Worm (Caenorhabditis elegans) whole organism, L2 larva: ENCODE measurements around the gene F42H10.6.

Experiments used
- C34F6.9 ChIP-seq: fragments of 150-350 bp; optimal IDR thresholded peaks from 2 replicates; lab custom pipeline; 2014; ENCODE audit warnings: missing biosample characterization, missing genetic modification characterization
- F13H6.1 ChIP-seq: sonication (generic microtip); optimal IDR thresholded peaks from 2 replicates; lab custom pipeline; 2016; ENCODE audit warnings: missing genetic modification characterization, missing compliant biosample characterization
- ZK546.5 ChIP-seq: sonication (generic microtip); optimal IDR thresholded peaks from 2 replicates; lab custom pipeline; 2017; ENCODE audit warnings: missing biosample characterization, missing genetic modification characterization
- aly-2 ChIP-seq: fragments of 150-350 bp; optimal IDR thresholded peaks from 2 replicates; lab custom pipeline; 2014; ENCODE audit warnings: missing biosample characterization, missing genetic modification characterization
- blmp-1 ChIP-seq: sonication (generic microtip); optimal IDR thresholded peaks from 2 replicates; lab custom pipeline; 2017; ENCODE audit warnings: missing genetic modification characterization, mild to moderate bottlenecking, missing compliant biosample characterization, antibody characterized with exemption, moderate library complexity; ENCODE audit not compliant: insufficient read depth
- ceh-16 ChIP-seq: fragments of 150-350 bp; optimal IDR thresholded peaks from 2 replicates; lab custom pipeline; 2014; ENCODE audit warnings: missing biosample characterization, missing genetic modification characterization
- crh-2 ChIP-seq: sonication (generic microtip); optimal IDR thresholded peaks from 2 replicates; lab custom pipeline; 2017; ENCODE audit warnings: missing biosample characterization, missing genetic modification characterization
- elt-1 ChIP-seq: fragments of 150-350 bp; optimal IDR thresholded peaks from 2 replicates; lab custom pipeline; 2014; ENCODE audit warnings: missing biosample characterization, missing genetic modification characterization
- fos-1 ChIP-seq: fragments of 150-350 bp; optimal IDR thresholded peaks from 2 replicates; lab custom pipeline; 2014; ENCODE audit warnings: missing biosample characterization, missing genetic modification characterization
- gmeb-1 ChIP-seq: fragments of 150-350 bp; optimal IDR thresholded peaks from 2 replicates; lab custom pipeline; 2014; ENCODE audit warnings: missing biosample characterization, missing genetic modification characterization
- lin-11 ChIP-seq: fragments of 150-350 bp; sonication (generic microtip); optimal IDR thresholded peaks from 2 replicates; lab custom pipeline; 2014; ENCODE audit warnings: missing biosample characterization, missing genetic modification characterization, inconsistent platforms, mixed read lengths
- lin-13 ChIP-seq: fragments of 150-350 bp; optimal IDR thresholded peaks from 2 replicates; lab custom pipeline; 2014; ENCODE audit warnings: missing biosample characterization, missing genetic modification reagents, missing genetic modification characterization
- lin-39 ChIP-seq: fragments of 150-350 bp; optimal IDR thresholded peaks from 2 replicates; lab custom pipeline; 2014; ENCODE audit warnings: missing biosample characterization, missing genetic modification reagents, missing genetic modification characterization
- mab-5 ChIP-seq: fragments of 150-350 bp; optimal IDR thresholded peaks from 2 replicates; lab custom pipeline; 2014; ENCODE audit warnings: missing biosample characterization, missing genetic modification characterization
- mbf-1 ChIP-seq: sonication (generic microtip); optimal IDR thresholded peaks from 2 replicates; lab custom pipeline; 2017; ENCODE audit warnings: missing biosample characterization, missing genetic modification characterization
- nhr-10 ChIP-seq: sonication (generic microtip); optimal IDR thresholded peaks from 2 replicates; lab custom pipeline; 2017; ENCODE audit warnings: missing biosample characterization, missing genetic modification characterization
- nhr-11 ChIP-seq: fragments of 150-350 bp; optimal IDR thresholded peaks from 2 replicates; lab custom pipeline; 2014; ENCODE audit warnings: missing biosample characterization, missing genetic modification characterization
- nhr-12 ChIP-seq: fragments of 150-350 bp; optimal IDR thresholded peaks from 2 replicates; lab custom pipeline; 2014; ENCODE audit warnings: missing biosample characterization, missing genetic modification characterization
- nhr-21 ChIP-seq: fragments of 150-350 bp; optimal IDR thresholded peaks from 2 replicates; lab custom pipeline; 2014; ENCODE audit warnings: missing biosample characterization, missing genetic modification characterization
- nhr-23 ChIP-seq: fragments of 150-350 bp; optimal IDR thresholded peaks from 2 replicates; lab custom pipeline; 2014; ENCODE audit warnings: missing biosample characterization, missing genetic modification reagents, missing genetic modification characterization
- nhr-237 ChIP-seq: fragments of 150-350 bp; optimal IDR thresholded peaks from 2 replicates; lab custom pipeline; 2014; ENCODE audit warnings: missing biosample characterization, missing genetic modification characterization
- nhr-6 ChIP-seq: fragments of 150-350 bp; optimal IDR thresholded peaks from 2 replicates; lab custom pipeline; 2014; ENCODE audit warnings: missing biosample characterization, missing genetic modification characterization
- nhr-77 ChIP-seq: fragments of 150-350 bp; optimal IDR thresholded peaks from 2 replicates; lab custom pipeline; 2014; ENCODE audit warnings: missing biosample characterization, missing genetic modification characterization
- peb-1 ChIP-seq: fragments of 150-350 bp; optimal IDR thresholded peaks from 2 replicates; lab custom pipeline; 2014; ENCODE audit warnings: missing biosample characterization, missing genetic modification characterization
- sem-4 ChIP-seq: fragments of 150-350 bp; optimal IDR thresholded peaks from 2 replicates; lab custom pipeline; 2014; ENCODE audit warnings: missing biosample characterization, missing genetic modification reagents, missing genetic modification characterization
- skn-1 ChIP-seq: sonication (generic microtip); optimal IDR thresholded peaks from 2 replicates; lab custom pipeline; 2017; ENCODE audit warnings: missing biosample characterization, missing genetic modification characterization
- sma-3 ChIP-seq: sonication (generic microtip); optimal IDR thresholded peaks from 2 replicates; lab custom pipeline; 2016; ENCODE audit warnings: missing genetic modification reagents, missing genetic modification characterization, missing compliant biosample characterization
- sma-9 ChIP-seq, 2 experiments: fragments of 150-350 bp in 1 of 2; sonication (generic microtip) in 1 of 2; optimal IDR thresholded peaks; 2 replicates each; lab custom pipeline; 2014 to 2016; ENCODE audit warnings: missing genetic modification characterization in 2 of 2, mild to moderate bottlenecking in 1 of 2, missing biosample characterization in 1 of 2, missing compliant biosample characterization in 1 of 2, missing genetic modification reagents in 1 of 2, moderate library complexity in 1 of 2
- snpc-4 ChIP-seq: fragments of 150-350 bp; optimal IDR thresholded peaks from 2 replicates; lab custom pipeline; 2014; ENCODE audit warnings: missing biosample characterization, missing genetic modification characterization
- unc-39 ChIP-seq: fragments of 150-350 bp; optimal IDR thresholded peaks from 2 replicates; lab custom pipeline; 2014; ENCODE audit warnings: missing biosample characterization, missing genetic modification characterization
- unc-62 ChIP-seq: fragments of 150-350 bp; optimal IDR thresholded peaks from 2 replicates; lab custom pipeline; 2014; ENCODE audit warnings: missing biosample characterization, missing genetic modification reagents, missing genetic modification characterization
- ztf-1 ChIP-seq: fragments of 200-800 bp; sonication (Bioruptor generic); conservative IDR thresholded peaks from 2 replicates; pipeline ENCODE4 v1.3.6; 2022; ENCODE audit warnings: missing genetic modification characterization, missing compliant biosample characterization
- ztf-11 ChIP-seq: sonication (generic microtip); optimal IDR thresholded peaks from 2 replicates; lab custom pipeline; 2017; ENCODE audit warnings: missing biosample characterization, missing genetic modification characterization

F42H10.6 gene

DNA sequence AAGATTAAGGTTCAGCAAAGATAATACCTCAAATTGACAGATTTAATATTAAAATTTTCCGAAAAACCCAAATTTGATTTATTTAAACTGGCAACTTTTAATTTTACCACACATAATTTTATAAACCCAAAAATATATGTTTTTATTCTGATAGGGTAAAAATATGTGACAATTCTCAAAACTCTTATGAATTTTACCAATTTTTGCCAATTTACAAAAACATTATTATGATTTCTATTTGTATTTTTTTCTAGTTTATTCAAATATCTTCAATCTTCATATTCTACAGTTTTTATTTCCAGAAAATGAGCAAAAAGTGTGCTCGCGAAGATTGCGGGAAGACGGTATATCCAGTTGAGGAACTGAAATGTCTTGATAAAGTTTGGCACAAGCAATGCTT is 3.6 kb upstream of the F42H10.6 start, which contains the start of gene F42H10.3:
Gene F42H10.3, plus strand, starts transcription at position 301 of the 400 bp plus-strand sequence.
- TF ChIP-seq sma-9 (GFP tag; optimal IDR thresholded peaks at IDR 0.05; lab: Kevin White, UChicago): no peak
- TF ChIP-seq sma-9 (tag; optimal IDR thresholded peaks at IDR 0.05; lab: Kevin White, UChicago): no peak
- TF ChIP-seq ZK546.5: no peak
- TF ChIP-seq C34F6.9 (tag; lab: Kevin White, UChicago): no peak
- no peak for TF ChIP-seq sem-4 (tag; lab: Kevin White, UChicago)
- no peak for TF ChIP-seq crh-2 (tag; lab: Kevin White, UChicago)
- TF ChIP-seq peb-1: no peak
- no peak for TF ChIP-seq ztf-11 (tag; lab: Kevin White, UChicago)
- no peak for TF ChIP-seq skn-1 (tag; lab: Kevin White, UChicago)
- no peak for TF ChIP-seq nhr-11 (tag; lab: Kevin White, UChicago)
- TF ChIP-seq lin-39: no peak

DNA sequence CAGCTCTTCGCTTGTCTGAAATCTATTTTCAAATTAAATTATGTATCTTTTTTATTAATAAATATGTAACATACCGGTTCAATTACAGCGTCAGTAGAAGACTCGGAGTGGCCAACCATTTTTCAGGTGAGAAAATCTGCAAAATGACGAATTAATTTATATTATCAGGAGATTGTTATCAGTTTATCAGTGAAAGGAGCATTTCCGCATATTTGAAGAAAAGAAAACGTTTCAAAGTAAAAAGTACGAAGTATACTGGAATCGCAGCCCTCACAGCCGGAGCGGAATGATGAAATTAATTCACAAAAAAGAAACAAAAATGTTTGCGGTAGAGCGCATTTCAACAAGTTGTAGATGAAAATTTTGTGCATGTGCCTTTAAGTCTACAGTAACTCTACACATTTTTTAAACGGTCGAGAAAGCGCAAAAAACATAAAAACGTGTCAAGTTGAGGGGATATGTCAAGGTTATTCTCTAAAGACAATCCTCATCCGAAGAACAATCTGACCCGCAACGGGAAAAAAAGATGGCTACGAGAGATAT is 862 bp downstream of the F42H10.6 start:
- TF ChIP-seq sma-3 (GFP tag; lab: Kevin White, UChicago): no peak
- TF ChIP-seq fos-1 (tag; lab: Kevin White, UChicago): peak; percentile 63
- peak; percentile 9 for TF ChIP-seq sma-9 (GFP tag; optimal IDR thresholded peaks at IDR 0.05; lab: Kevin White, UChicago)
- no peak for TF ChIP-seq sma-9 (tag; optimal IDR thresholded peaks at IDR 0.05; lab: Kevin White, UChicago)
- no peak for TF ChIP-seq sem-4 (tag; lab: Kevin White, UChicago)

- TF ChIP-seq ZK546.5 (no peak), F13H6.1 (tag; lab: Kevin White, UChicago) (no peak), ztf-1 (GFP tag; lab: Robert Waterston, UW) (no peak), mbf-1 (no peak), elt-1 (no peak), gmeb-1 (tag; lab: Kevin White, UChicago) (no peak), mab-5 (tag; lab: Kevin White, UChicago) (no peak), nhr-12 (tag; lab: Kevin White, UChicago) (no peak)
Observed at ce11 chrIII:8473292-8473691, 7.0 kb downstream of the F42H10.6 start.

- TF ChIP-seq fos-1 (tag; lab: Kevin White, UChicago) (no peak), nhr-23 (tag; lab: Kevin White, UChicago) (no peak), nhr-21 (tag; lab: Kevin White, UChicago) (no peak), ceh-16 (tag; lab: Kevin White, UChicago) (no peak), nhr-6 (tag; lab: Kevin White, UChicago) (no peak), nhr-77 (tag; lab: Kevin White, UChicago) (no peak), sma-9 (GFP tag; optimal IDR thresholded peaks at IDR 0.05; lab: Kevin White, UChicago) (no peak), sma-9 (tag; optimal IDR thresholded peaks at IDR 0.05; lab: Kevin White, UChicago) (no peak), lin-13 (GFP tag; lab: Kevin White, UChicago) (no peak), aly-2 (tag; lab: Kevin White, UChicago) (no peak), nhr-10 (tag; lab: Kevin White, UChicago) (no peak), nhr-237 (tag; lab: Kevin White, UChicago) (no peak), unc-39 (tag; lab: Kevin White, UChicago) (no peak), unc-62 (GFP tag; lab: Kevin White, UChicago) (no peak), nhr-11 (tag; lab: Kevin White, UChicago) (no peak), lin-11 (tag; lab: Kevin White, UChicago) (no peak), sma-3 (GFP tag; lab: Kevin White, UChicago) (no peak)
- TF ChIP-seq, all 48 proteins: peak for 0
Observed at ce11 chrIII:8467520-8467919, 12.7 kb downstream of the F42H10.6 start.

DNA sequence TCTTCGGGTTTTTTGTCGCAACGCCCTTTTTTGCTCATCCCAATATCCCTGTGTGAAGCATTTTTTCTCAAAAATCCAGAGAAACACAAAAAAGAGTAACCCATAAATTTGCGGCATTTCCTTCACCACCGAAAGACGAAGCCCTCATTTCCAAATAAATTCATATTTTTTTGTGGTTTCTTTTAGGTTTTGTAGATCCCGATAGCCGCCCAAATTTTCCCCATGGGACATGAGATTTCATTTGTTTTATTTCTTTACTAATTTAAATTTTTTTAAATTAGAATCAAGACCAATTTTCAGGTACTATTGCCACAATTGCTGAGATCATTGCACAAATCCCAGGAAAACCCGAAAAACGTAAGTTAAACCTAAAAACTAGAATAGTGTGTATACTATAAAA is 13.5 kb downstream of the F42H10.6 start, which contains the start of gene mig-39:
Gene mig-39, plus strand, starts transcription at position 301 of the 400 bp plus-strand sequence.
- no peak for TF ChIP-seq skn-1 (tag; lab: Kevin White, UChicago)
- TF ChIP-seq peb-1: no peak
- no peak for TF ChIP-seq blmp-1 (tag; lab: Kevin White, UChicago)
- no peak for TF ChIP-seq snpc-4 (tag; lab: Kevin White, UChicago)
